Worm (Caenorhabditis elegans): ENCODE measurements around the gene phy-4.

Gene phy-4

DNA sequence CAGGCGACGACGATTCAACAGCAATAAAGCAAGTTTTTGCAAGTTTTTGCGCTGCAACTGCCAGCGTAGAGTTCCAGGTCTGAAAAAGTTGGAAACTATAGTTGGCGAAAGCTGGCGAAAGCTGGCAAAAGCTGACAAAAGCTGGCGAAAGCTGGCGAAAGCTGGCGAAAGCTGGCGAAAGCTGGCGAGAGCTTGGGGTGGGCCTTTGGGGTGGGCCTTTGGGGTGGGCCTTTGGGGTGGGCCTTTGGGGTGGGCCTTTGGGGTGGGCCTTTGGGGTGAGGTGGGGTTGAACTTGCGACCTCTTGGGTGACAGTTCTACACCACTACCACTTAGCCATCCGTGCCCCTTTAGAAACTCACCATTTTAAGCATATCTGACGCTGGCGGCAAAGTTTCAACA lies 18.3 kb downstream of the phy-4 start:
- no peak for TF ChIP-seq gmeb-2 (tag; optimal IDR thresholded peaks at IDR 0.05)
- TF ChIP-seq ama-1 (optimal IDR thresholded peaks at IDR 0.05): no peak
- TF ChIP-seq sox-4 (tag; optimal IDR thresholded peaks at IDR 0.05): no peak
- no peak for TF ChIP-seq madf-2 (tag; optimal IDR thresholded peaks at IDR 0.05)

DNA sequence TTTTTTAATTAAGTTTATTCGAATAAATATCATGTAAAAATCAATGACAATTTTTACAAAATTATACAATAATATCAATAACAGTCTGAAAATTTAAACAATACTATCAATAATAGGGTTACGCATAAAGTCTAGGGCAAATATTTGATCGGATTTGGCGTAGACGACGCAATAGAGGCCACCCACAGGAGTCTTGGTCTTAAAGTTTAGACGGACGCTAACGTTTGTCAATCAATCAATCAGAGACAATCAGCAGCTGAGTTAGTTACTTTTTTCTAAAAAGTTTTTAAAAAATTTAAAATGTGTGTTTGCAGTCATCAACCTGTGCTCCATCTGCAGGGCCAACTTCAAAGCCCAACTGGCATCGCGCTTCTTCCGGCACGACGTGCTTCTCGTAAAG lies 22.1 kb downstream of the phy-4 start, which contains the start of gene Y43F8B.29:
Gene Y43F8B.29 (plus strand): TSS at position 301 of the 400 bp plus-strand sequence.
- no peak for TF ChIP-seq eyg-1 (tag; optimal IDR thresholded peaks at IDR 0.05)
- TF ChIP-seq unc-42 (tag; optimal IDR thresholded peaks at IDR 0.05): no peak
- no peak for TF ChIP-seq ref-2 (tag; optimal IDR thresholded peaks at IDR 0.05)
- TF ChIP-seq K02D7.2 (tag; optimal IDR thresholded peaks at IDR 0.05): no peak
- TF ChIP-seq pha-2 (tag; optimal IDR thresholded peaks at IDR 0.05): no peak
- no peak for TF ChIP-seq tbx-7 (tag; optimal IDR thresholded peaks at IDR 0.05)
- TF ChIP-seq unc-86 (tag; optimal IDR thresholded peaks at IDR 0.05): no peak
- no peak for TF ChIP-seq ceh-19 (GFP tag; optimal IDR thresholded peaks at IDR 0.05)
- TF ChIP-seq Y22D7AL.16 (tag; optimal IDR thresholded peaks at IDR 0.05): no peak
- TF ChIP-seq hlh-6 (tag; optimal IDR thresholded peaks at IDR 0.05): no peak
- TF ChIP-seq F13H6.1 (tag; optimal IDR thresholded peaks at IDR 0.05): no peak
- TF ChIP-seq fkh-10 (GFP tag; optimal IDR thresholded peaks at IDR 0.05): no peak
- TF ChIP-seq rnt-1 (tag; optimal IDR thresholded peaks at IDR 0.05): no peak
- TF ChIP-seq pat-9 (tag; optimal IDR thresholded peaks at IDR 0.05): no peak
- TF ChIP-seq ahr-1 (tag; optimal IDR thresholded peaks at IDR 0.05): no peak
- no peak for TF ChIP-seq pag-3 (tag; optimal IDR thresholded peaks at IDR 0.05; ENCODE audit: borderline replicate concordance)
- TF ChIP-seq hlh-13 (GFP tag; optimal IDR thresholded peaks at IDR 0.05): no peak
- no peak for TF ChIP-seq pax-1 (tag; optimal IDR thresholded peaks at IDR 0.05)

DNA sequence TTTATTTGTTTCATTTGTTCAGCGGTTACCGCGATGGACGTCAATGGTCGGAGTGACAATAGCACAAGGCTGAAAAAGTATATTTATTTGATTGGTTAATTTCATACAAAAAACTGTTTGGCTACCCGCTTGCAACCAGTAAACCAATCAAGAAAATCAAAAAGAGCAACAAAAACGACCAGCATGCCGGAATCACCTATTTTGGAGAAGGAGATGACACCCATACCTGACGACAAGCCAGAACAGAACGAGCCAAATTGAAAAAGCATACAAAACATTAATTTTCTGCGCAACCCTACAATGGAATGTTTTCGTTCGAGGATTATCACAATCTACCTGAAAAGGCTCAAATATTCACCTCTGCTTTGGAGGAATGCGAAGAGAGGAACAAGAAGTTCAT lies 23.0 kb downstream of the phy-4 start, which contains the start of gene Y43F8B.7:
Gene Y43F8B.7 (plus strand): TSS at position 301 of the 400 bp plus-strand sequence.
- TF ChIP-seq F13H6.1 (tag; optimal IDR thresholded peaks at IDR 0.05) (no peak), pha-4 (tag; optimal IDR thresholded peaks at IDR 0.05) (no peak), fkh-6 (tag; optimal IDR thresholded peaks at IDR 0.05) (no peak), elt-2 (tag; optimal IDR thresholded peaks at IDR 0.05) (no peak), ets-4 (tag; optimal IDR thresholded peaks at IDR 0.05) (no peak), Y22D7AL.16 (tag; optimal IDR thresholded peaks at IDR 0.05) (no peak), unc-3 (GFP tag; conservative IDR thresholded peaks at IDR 0.05) (no peak), unc-3 (tag; optimal IDR thresholded peaks at IDR 0.05) (no peak), eyg-1 (tag; optimal IDR thresholded peaks at IDR 0.05) (no peak), ahr-1 (tag; optimal IDR thresholded peaks at IDR 0.05) (no peak), pha-2 (tag; optimal IDR thresholded peaks at IDR 0.05) (no peak), K02D7.2 (tag; optimal IDR thresholded peaks at IDR 0.05) (no peak), rnt-1 (tag; optimal IDR thresholded peaks at IDR 0.05) (no peak), lim-6 (tag; optimal IDR thresholded peaks at IDR 0.05) (no peak), syd-9 (tag; optimal IDR thresholded peaks at IDR 0.05) (no peak)

DNA sequence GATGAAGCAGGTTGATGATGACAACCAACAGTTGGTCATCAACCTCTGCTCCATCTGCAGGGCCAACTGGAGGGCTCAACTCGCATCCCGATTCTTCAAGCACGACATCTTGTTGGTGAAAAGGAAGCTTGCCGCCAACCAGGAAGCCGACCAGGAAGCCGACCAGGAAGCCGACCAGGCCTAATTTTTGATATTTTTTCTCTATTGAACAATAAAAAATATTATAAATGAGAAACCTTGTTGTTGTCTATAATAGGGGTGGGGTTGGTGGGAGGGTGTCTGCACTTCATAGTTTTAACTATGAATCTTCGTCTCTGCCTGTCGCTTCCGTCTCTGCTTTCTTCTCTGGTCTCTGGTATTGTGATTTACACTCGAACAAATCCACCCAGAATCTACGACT lies 27.8 kb downstream of the phy-4 start, which contains the start of gene Y43F8B.18:
Gene Y43F8B.18 (plus strand): TSS at position 301 of the 400 bp plus-strand sequence.
- TF ChIP-seq pha-2 (tag; optimal IDR thresholded peaks at IDR 0.05) (no peak), ztf-16 (tag; optimal IDR thresholded peaks at IDR 0.05) (no peak), T23F11.4 (GFP tag; optimal IDR thresholded peaks at IDR 0.05) (no peak), eyg-1 (tag; optimal IDR thresholded peaks at IDR 0.05) (no peak), elt-4 (tag; optimal IDR thresholded peaks at IDR 0.05) (no peak), hlh-6 (tag; optimal IDR thresholded peaks at IDR 0.05) (no peak), ceh-31 (tag; optimal IDR thresholded peaks at IDR 0.05) (no peak), ets-4 (tag; optimal IDR thresholded peaks at IDR 0.05) (no peak), che-1 (tag; optimal IDR thresholded peaks at IDR 0.05) (no peak), mec-3 (tag; optimal IDR thresholded peaks at IDR 0.05; ENCODE audit: borderline replicate concordance) (no peak), F13H6.1 (tag; optimal IDR thresholded peaks at IDR 0.05) (no peak), ceh-22 (tag; optimal IDR thresholded peaks at IDR 0.05) (no peak), tbx-2 (tag; optimal IDR thresholded peaks at IDR 0.05) (no peak), tbx-7 (tag; optimal IDR thresholded peaks at IDR 0.05) (no peak), fax-1 (tag; optimal IDR thresholded peaks at IDR 0.05) (no peak), pag-3 (tag; optimal IDR thresholded peaks at IDR 0.05; ENCODE audit: borderline replicate concordance) (no peak), pha-4 (tag; optimal IDR thresholded peaks at IDR 0.05) (no peak), ceh-45 (GFP tag; IDR thresholded peaks at IDR 0.05) (no peak)
